Fruit fly (Drosophila melanogaster) whole organism, prepupa: ENCODE results near the gene mRpL13.

ENCODE experiments used
- Blimp-1 ChIP-seq: fragments of 200-800 bp; sonication (Bioruptor generic); optimal IDR thresholded peaks from 3 replicates; lab custom pipeline; 2017; ENCODE audit warnings: missing biosample characterization, missing genetic modification characterization, mild to moderate bottlenecking, moderate library complexity, missing genetic modification reagents
- CG10669 ChIP-seq: fragments of 200-800 bp; sonication (Bioruptor generic); optimal IDR thresholded peaks from 3 replicates; lab custom pipeline; 2018; ENCODE audit warnings: missing biosample characterization, mild to moderate bottlenecking, missing genetic modification characterization, moderate library complexity
- CG11902 ChIP-seq: fragments of 200-800 bp; sonication (Bioruptor generic); optimal IDR thresholded peaks from 3 replicates; lab custom pipeline; 2016; ENCODE audit warnings: missing biosample characterization, missing genetic modification characterization
- CG15336 ChIP-seq: fragments of 200-800 bp; sonication (Bioruptor generic); IDR thresholded peaks from 2 replicates; pipeline ENCODE4 v1.3.6; 2022; ENCODE audit warnings: missing biosample characterization, missing genetic modification characterization
- CG1621 ChIP-seq: fragments of 200-800 bp; sonication (Bioruptor generic); optimal IDR thresholded peaks from 3 replicates; lab custom pipeline; 2018; ENCODE audit warnings: missing biosample characterization, mild to moderate bottlenecking, missing genetic modification characterization
- CG31627 ChIP-seq: fragments of 200-800 bp; sonication (Bioruptor generic); optimal IDR thresholded peaks from 3 replicates; lab custom pipeline; 2016; ENCODE audit warnings: missing biosample characterization, missing genetic modification characterization
- CG3919 ChIP-seq: fragments of 200-800 bp; sonication (Bioruptor generic); optimal IDR thresholded peaks from 3 replicates; lab custom pipeline; 2016; ENCODE audit warnings: missing biosample characterization, missing genetic modification characterization
- CG6163 ChIP-seq: fragments of 200-800 bp; sonication (Bioruptor generic); IDR thresholded peaks from 3 replicates; pipeline ENCODE4 v1.3.6; 2022; ENCODE audit warnings: missing biosample characterization, missing genetic modification characterization
- CG6276 ChIP-seq: fragments of 200-800 bp; sonication (Bioruptor generic); optimal IDR thresholded peaks from 2 replicates; lab custom pipeline; 2017; ENCODE audit warnings: missing biosample characterization, mild to moderate bottlenecking, missing genetic modification characterization
- CG6808 ChIP-seq: fragments of 200-800 bp; sonication (Bioruptor generic); optimal IDR thresholded peaks from 3 replicates; lab custom pipeline; 2017; ENCODE audit warnings: missing biosample characterization, missing genetic modification characterization, mild to moderate bottlenecking, moderate library complexity, missing genetic modification reagents
- CG8119 ChIP-seq: fragments of 200-800 bp; sonication (Bioruptor generic); IDR thresholded peaks from 3 replicates; pipeline ENCODE4 v1.3.6; 2022; ENCODE audit warnings: missing biosample characterization, missing genetic modification characterization
- CG8319 ChIP-seq: fragments of 200-800 bp; sonication (Bioruptor generic); optimal IDR thresholded peaks from 3 replicates; lab custom pipeline; 2016; ENCODE audit warnings: missing biosample characterization, missing genetic modification characterization
- CG8632 ChIP-seq: fragments of 200-800 bp; sonication (Bioruptor generic); optimal IDR thresholded peaks from 3 replicates; lab custom pipeline; 2016; ENCODE audit warnings: missing biosample characterization, missing genetic modification characterization
- CG9139 ChIP-seq: fragments of 200-800 bp; sonication (Bioruptor generic); optimal IDR thresholded peaks from 3 replicates; lab custom pipeline; 2017; ENCODE audit warnings: missing biosample characterization, mild to moderate bottlenecking, missing genetic modification characterization
- Eip75B ChIP-seq: fragments of 200-800 bp; sonication (Bioruptor generic); optimal IDR thresholded peaks from 3 replicates; lab custom pipeline; 2016; ENCODE audit warnings: missing biosample characterization, missing genetic modification characterization
- Ets21C ChIP-seq: fragments of 200-800 bp; sonication (Bioruptor generic); optimal IDR thresholded peaks from 3 replicates; lab custom pipeline; 2016; ENCODE audit warnings: missing biosample characterization, missing genetic modification characterization
- Ets96B ChIP-seq: fragments of 200-800 bp; optimal IDR thresholded peaks from 2 replicates; lab custom pipeline; 2019; ENCODE audit warnings: missing biosample characterization, mild to moderate bottlenecking, missing genetic modification characterization, moderate library complexity
- Hr38 ChIP-seq: sonication (Bioruptor generic); optimal IDR thresholded peaks from 2 replicates; lab custom pipeline; 2016; ENCODE audit warnings: missing biosample characterization, missing genetic modification characterization
- Met ChIP-seq: fragments of 200-800 bp; sonication (Bioruptor generic); optimal IDR thresholded peaks from 3 replicates; lab custom pipeline; 2016; ENCODE audit warnings: missing biosample characterization, missing genetic modification characterization
- OdsH ChIP-seq: fragments of 200-800 bp; sonication (Bioruptor generic); optimal IDR thresholded peaks from 3 replicates; lab custom pipeline; 2016; ENCODE audit warnings: missing biosample characterization, missing genetic modification characterization
- Smox ChIP-seq: fragments of 200-800 bp; sonication (Bioruptor generic); optimal IDR thresholded peaks from 3 replicates; lab custom pipeline; 2016; ENCODE audit warnings: missing biosample characterization, missing genetic modification characterization
- Sox15 ChIP-seq: fragments of 200-800 bp; sonication (Bioruptor generic); optimal IDR thresholded peaks from 3 replicates; lab custom pipeline; 2016; ENCODE audit warnings: missing biosample characterization, missing genetic modification characterization
- cyc ChIP-seq: fragments of 200-800 bp; sonication (Bioruptor generic); optimal IDR thresholded peaks from 3 replicates; lab custom pipeline; 2016; ENCODE audit warnings: missing biosample characterization, missing genetic modification characterization
- dac ChIP-seq: fragments of 200-800 bp; sonication (Bioruptor generic); optimal IDR thresholded peaks from 2 replicates; lab custom pipeline; 2017; ENCODE audit warnings: missing biosample characterization, mild to moderate bottlenecking, missing genetic modification characterization
- eg ChIP-seq: fragments of 200-800 bp; sonication (Bioruptor generic); IDR thresholded peaks from 3 replicates; pipeline ENCODE4 v1.3.6; 2022; ENCODE audit warnings: missing biosample characterization, missing genetic modification characterization
- esn ChIP-seq: fragments of 200-800 bp; sonication (Bioruptor generic); optimal IDR thresholded peaks from 2 replicates; lab custom pipeline; 2016; ENCODE audit warnings: missing biosample characterization, mild to moderate bottlenecking, missing genetic modification characterization, moderate library complexity
- fd59A ChIP-seq: fragments of 200-800 bp; sonication (Bioruptor generic); optimal IDR thresholded peaks from 2 replicates; lab custom pipeline; 2017; ENCODE audit warnings: missing biosample characterization, mild to moderate bottlenecking, missing genetic modification characterization, missing genetic modification reagents
- fd85E ChIP-seq: fragments of 200-800 bp; sonication (Bioruptor generic); optimal IDR thresholded peaks from 3 replicates; lab custom pipeline; 2016; ENCODE audit warnings: missing biosample characterization, missing genetic modification characterization
- fkh ChIP-seq: fragments of 200-800 bp; sonication (Bioruptor generic); optimal IDR thresholded peaks from 3 replicates; lab custom pipeline; 2017; ENCODE audit warnings: missing biosample characterization, mild to moderate bottlenecking, missing genetic modification characterization, moderate library complexity
- lz ChIP-seq: fragments of 200-800 bp; sonication (Bioruptor generic); optimal IDR thresholded peaks from 3 replicates; lab custom pipeline; 2016; ENCODE audit warnings: missing biosample characterization, missing genetic modification characterization
- net ChIP-seq: fragments of 200-800 bp; sonication (Bioruptor generic); optimal IDR thresholded peaks from 3 replicates; lab custom pipeline; 2016; ENCODE audit warnings: missing biosample characterization, missing genetic modification characterization
- salr ChIP-seq, 2 experiments: fragments of 200-800 bp; sonication (Bioruptor generic); optimal IDR thresholded peaks; 3 replicates each; lab custom pipeline; 2016 to 2018; ENCODE audit warnings: missing biosample characterization in 2 of 2, missing genetic modification characterization in 2 of 2, mild to moderate bottlenecking in 1 of 2
- spab ChIP-seq: fragments of 200-800 bp; sonication (Bioruptor generic); optimal IDR thresholded peaks from 2 replicates; lab custom pipeline; 2017; ENCODE audit warnings: missing biosample characterization, mild to moderate bottlenecking, missing genetic modification characterization, missing genetic modification reagents
- topi ChIP-seq: fragments of 200-800 bp; sonication (Bioruptor generic); optimal IDR thresholded peaks from 3 replicates; lab custom pipeline; 2016; ENCODE audit warnings: missing biosample characterization, missing genetic modification characterization
- vri ChIP-seq: fragments of 200-800 bp; sonication (Bioruptor generic); optimal IDR thresholded peaks from 3 replicates; lab custom pipeline; 2016; ENCODE audit warnings: missing biosample characterization, mild to moderate bottlenecking, missing genetic modification characterization

mRpL13 gene

DNA sequence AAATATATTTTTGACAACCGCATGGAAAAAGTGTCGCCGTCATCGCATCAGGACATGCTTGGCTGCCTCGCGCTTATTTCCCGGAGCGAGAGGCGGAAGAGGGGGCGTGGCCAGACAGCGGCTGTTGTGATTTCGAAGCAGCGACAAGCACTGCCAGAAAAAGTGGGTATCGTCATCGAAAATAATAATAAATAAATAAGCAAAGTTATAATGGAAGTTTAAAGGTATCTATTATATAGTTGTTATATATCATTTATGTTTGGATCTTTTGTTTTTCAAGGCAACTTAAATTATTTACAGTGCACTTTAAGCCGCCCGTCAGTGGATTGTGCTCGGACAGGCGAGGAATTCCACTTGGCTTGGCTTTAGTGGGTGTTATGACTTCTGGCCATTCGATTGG is 30.3 kb upstream of the mRpL13 start (continued):
- no peak for TF ChIP-seq fd59A
- TF ChIP-seq Ets96B (tag; lab: Kevin White, UChicago): peak; percentile 22
- no peak for TF ChIP-seq CG11902
- TF ChIP-seq CG31627 (GFP tag; lab: Kevin White, UChicago): no peak
- no peak for TF ChIP-seq salr (GFP tag; optimal IDR thresholded peaks at IDR 0.05; lab: Kevin White, UChicago)
- TF ChIP-seq CG1621 (tag; lab: Kevin White, UChicago): no peak
- no peak for TF ChIP-seq vri (GFP tag; lab: Kevin White, UChicago)
- TF ChIP-seq spab (GFP tag; lab: Kevin White, UChicago): no peak
- TF ChIP-seq CG15336: no peak
- no peak for TF ChIP-seq Ets21C (GFP tag; lab: Kevin White, UChicago)
- no peak for TF ChIP-seq CG8319 (GFP tag; lab: Kevin White, UChicago)
- TF ChIP-seq CG3919 (GFP tag; lab: Kevin White, UChicago): peak; percentile 30
- TF ChIP-seq Met: peak; percentile 29
- no peak for TF ChIP-seq CG6808 (GFP tag; lab: Kevin White, UChicago)

DNA sequence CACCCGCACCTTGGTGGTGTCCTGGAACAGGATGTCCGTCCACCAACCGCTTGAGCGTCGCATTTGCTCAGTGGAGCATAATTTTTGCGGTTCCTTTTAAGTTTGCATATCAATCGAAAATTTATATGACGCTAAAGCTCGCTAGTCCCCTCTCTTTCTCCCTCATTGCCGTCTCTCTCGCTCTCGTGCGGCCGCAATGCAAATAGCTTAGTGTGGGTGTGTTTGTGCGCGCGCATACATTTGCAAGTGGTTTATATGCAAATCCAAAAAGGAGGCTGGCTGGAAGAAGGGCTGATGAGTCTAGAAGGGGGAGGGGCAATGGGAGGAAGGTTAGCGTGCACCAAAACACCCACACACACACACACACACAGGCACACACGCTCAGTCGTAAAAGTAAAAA is 27.9 kb upstream of the mRpL13 start:
- TF ChIP-seq fd59A (no peak), CG8119 (GFP tag; lab: Robert Waterston, UW) (no peak), cyc (no peak), salr (GFP tag; optimal IDR thresholded peaks at IDR 0.05; lab: Kevin White, UChicago) (no peak), Ets21C (GFP tag; lab: Kevin White, UChicago) (no peak)
- TF ChIP-seq, all 60 proteins: peak for 0

DNA sequence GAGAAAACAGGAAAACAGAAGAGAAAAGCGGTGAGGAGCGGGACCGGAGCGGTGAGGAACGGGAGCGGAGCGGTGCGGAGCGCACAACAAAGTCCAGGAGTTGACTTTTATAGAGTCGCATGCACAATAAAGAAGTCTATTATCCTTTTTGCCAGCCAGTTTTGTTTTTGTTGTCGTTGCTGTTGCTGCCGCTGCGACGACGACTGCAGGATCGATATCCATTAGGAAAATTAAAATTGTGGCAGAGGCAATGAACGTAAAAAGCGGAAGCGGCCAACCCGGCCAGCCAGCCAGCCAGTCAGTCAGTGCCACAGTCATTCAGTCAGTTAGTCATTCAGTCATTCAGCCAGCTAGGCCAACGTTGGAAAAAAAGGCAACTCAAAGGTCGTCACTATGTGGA is 25.7 kb upstream of the mRpL13 start:
- no peak for TF ChIP-seq fkh (GFP tag; lab: Kevin White, UChicago)
- TF ChIP-seq Eip75B (GFP tag; lab: Kevin White, UChicago): no peak
- no peak for TF ChIP-seq CG10669 (GFP tag; lab: Kevin White, UChicago)
- no peak for TF ChIP-seq CG8119 (GFP tag; lab: Robert Waterston, UW)
- no peak for TF ChIP-seq lz
- TF ChIP-seq CG6276 (GFP tag; lab: Kevin White, UChicago): no peak
- no peak for TF ChIP-seq CG1621 (tag; lab: Kevin White, UChicago)
- no peak for TF ChIP-seq fd85E
- no peak for TF ChIP-seq salr (GFP tag; optimal IDR thresholded peaks at IDR 0.05; lab: Kevin White, UChicago)
- no peak for TF ChIP-seq CG8319 (GFP tag; lab: Kevin White, UChicago)
- TF ChIP-seq OdsH: no peak
- TF ChIP-seq net (GFP tag; lab: Kevin White, UChicago): no peak
- TF ChIP-seq CG8632: no peak
- TF ChIP-seq esn (GFP tag; lab: Kevin White, UChicago): no peak
- TF ChIP-seq Hr38: no peak
- no peak for TF ChIP-seq Blimp-1 (GFP tag; lab: Kevin White, UChicago)
- TF ChIP-seq dac: no peak

DNA sequence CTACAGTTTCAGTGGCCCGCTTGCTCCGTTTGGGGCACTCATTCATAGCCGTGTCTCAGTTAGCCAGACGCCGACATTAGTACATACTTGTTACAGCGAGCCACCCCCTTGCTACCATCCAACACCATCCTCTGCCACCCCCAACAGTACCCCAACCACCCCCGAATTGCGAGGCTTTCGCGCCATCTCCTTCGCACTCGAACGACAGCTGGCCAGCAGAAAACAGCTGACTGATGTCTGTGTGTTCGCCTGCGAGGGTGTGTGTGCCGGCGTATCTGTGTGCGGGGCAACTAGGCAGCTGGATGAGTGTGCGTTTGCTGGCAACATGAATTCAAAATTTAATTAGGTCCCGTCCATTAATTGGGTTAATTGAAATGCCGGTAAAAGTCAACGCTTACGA is 23.7 kb upstream of the mRpL13 start:
- TF ChIP-seq fd59A: no peak
- TF ChIP-seq CG31627 (GFP tag; lab: Kevin White, UChicago): no peak
- TF ChIP-seq eg (GFP tag; lab: Robert Waterston, UW): no peak
- TF ChIP-seq CG6163 (GFP tag; lab: Robert Waterston, UW): no peak
- TF ChIP-seq dac: no peak
- TF ChIP-seq Smox (GFP tag; lab: Kevin White, UChicago): no peak
- no peak for TF ChIP-seq salr (GFP tag; optimal IDR thresholded peaks at IDR 0.05; lab: Kevin White, UChicago)
- no peak for TF ChIP-seq Sox15 (GFP tag; lab: Kevin White, UChicago)
- TF ChIP-seq Blimp-1 (GFP tag; lab: Kevin White, UChicago): no peak
- TF ChIP-seq CG3919 (GFP tag; lab: Kevin White, UChicago): no peak
- no peak for TF ChIP-seq fd85E
- no peak for TF ChIP-seq CG9139 (GFP tag; lab: Kevin White, UChicago)
- TF ChIP-seq cyc: no peak
- no peak for TF ChIP-seq fkh (GFP tag; lab: Kevin White, UChicago)
- no peak for TF ChIP-seq topi (GFP tag; lab: Kevin White, UChicago)
- no peak for TF ChIP-seq CG8632
- no peak for TF ChIP-seq Met
- TF ChIP-seq, all 60 proteins: peak for 0
